Fruit fly (Drosophila melanogaster): ENCODE data around the gene CG33229.
A peak's percentile ranks its signal among the peaks of the same experiment; 100 is the strongest.

CG33229 gene

dm6 chr3L:205723-206284 is 17.8 kb upstream of the CG33229 start, which contains the start of the genes Gk1 and CG13876 (continued):
- TF ChIP-seq row (GFP tag; IDR thresholded peaks at IDR 0.05) = peak; percentile 96
- TF ChIP-seq Neu2 (GFP tag; optimal IDR thresholded peaks at IDR 0.05; ENCODE audit: borderline replicate concordance) = no peak
- peak; percentile 71 for TF ChIP-seq bigmax (GFP tag; optimal IDR thresholded peaks at IDR 0.05)
- TF ChIP-seq Xbp1 (GFP tag; optimal IDR thresholded peaks at IDR 0.05) = peak; percentile 93
- TF ChIP-seq CG12219 (GFP tag; optimal IDR thresholded peaks at IDR 0.05) = peak; percentile 91
- no peak for TF ChIP-seq CG12236 (GFP tag; optimal IDR thresholded peaks at IDR 0.05)
- TF ChIP-seq stwl (tag; optimal IDR thresholded peaks at IDR 0.05) = peak; percentile 74
- peak; percentile 87 for TF ChIP-seq otp (GFP tag; IDR thresholded peaks at IDR 0.05)
- TF ChIP-seq CG14014 (GFP tag; IDR thresholded peaks at IDR 0.05) = peak; percentile 96
- TF ChIP-seq CG15601 (tag; optimal IDR thresholded peaks at IDR 0.05) = no peak
- no peak for TF ChIP-seq sna (GFP tag; IDR thresholded peaks at IDR 0.05; ENCODE audit: partially characterized antibody)
- TF ChIP-seq kni (GFP tag; optimal IDR thresholded peaks at IDR 0.05) = peak; percentile 89
- TF ChIP-seq ssp (GFP tag; IDR thresholded peaks at IDR 0.05) = peak; percentile 78
- peak; percentile 85 for TF ChIP-seq Nf-YB (GFP tag; optimal IDR thresholded peaks at IDR 0.05)
- TF ChIP-seq hkb (optimal IDR thresholded peaks at IDR 0.05) = no peak
- TF ChIP-seq hkb (GFP tag; IDR thresholded peaks at IDR 0.05) = peak; percentile 96
- no peak for TF ChIP-seq Sry-δ (GFP tag; optimal IDR thresholded peaks at IDR 0.05)
- peak; percentile 86 for TF ChIP-seq tin (GFP tag; optimal IDR thresholded peaks at IDR 0.05)
- TF ChIP-seq Dek (tag; optimal IDR thresholded peaks at IDR 0.05) = peak; percentile 97
- TF ChIP-seq Dll (GFP tag; IDR thresholded peaks at IDR 0.05; ENCODE audit: partially characterized antibody) = no peak
- peak; percentile 42 for TF ChIP-seq bab2 (GFP tag; optimal IDR thresholded peaks at IDR 0.05)
- TF ChIP-seq zfh2 (GFP tag; optimal IDR thresholded peaks at IDR 0.05) = peak; percentile 63
- peak; percentile 91 for TF ChIP-seq YL-1 (GFP tag; optimal IDR thresholded peaks at IDR 0.05)
- peak; percentile 76 for TF ChIP-seq CG4707 (GFP tag; optimal IDR thresholded peaks at IDR 0.05)
- TF ChIP-seq ara (GFP tag; IDR thresholded peaks at IDR 0.05) = peak; percentile 94
- no peak for TF ChIP-seq CG34224 (GFP tag; IDR thresholded peaks at IDR 0.05; ENCODE audit: partially characterized antibody)
- peak; percentile 98 for TF ChIP-seq HmgZ (tag; optimal IDR thresholded peaks at IDR 0.05)
- TF ChIP-seq da (GFP tag; optimal IDR thresholded peaks at IDR 0.05) = no peak
- TF ChIP-seq CG10209 (GFP tag; optimal IDR thresholded peaks at IDR 0.05) = peak; percentile 95
- TF ChIP-seq Ets65A (GFP tag) = peak; percentile 92
- peak; percentile 58 for TF ChIP-seq Elba2 (GFP tag; optimal IDR thresholded peaks at IDR 0.05)
- TF ChIP-seq CG14860 (GFP tag; IDR thresholded peaks at IDR 0.05; ENCODE audit: partially characterized antibody) = no peak
- TF ChIP-seq CG16815 (GFP tag; optimal IDR thresholded peaks at IDR 0.05) = no peak
- no peak for TF ChIP-seq zen2 (GFP tag; IDR thresholded peaks at IDR 0.05; ENCODE audit: partially characterized antibody)
- no peak for TF ChIP-seq dm (GFP tag; optimal IDR thresholded peaks at IDR 0.05)
- peak; percentile 97 for TF ChIP-seq Sox102F (GFP tag; optimal IDR thresholded peaks at IDR 0.05)
- TF ChIP-seq CG31365 (tag; optimal IDR thresholded peaks at IDR 0.05) = peak; percentile 77
- TF ChIP-seq CG11247 (GFP tag; IDR thresholded peaks at IDR 0.05) = peak; percentile 91
- TF ChIP-seq CG7357 (GFP tag; IDR thresholded peaks at IDR 0.05) = peak; percentile 76
- TF ChIP-seq cwo (GFP tag; optimal IDR thresholded peaks at IDR 0.05) = peak; percentile 92
- no peak for TF ChIP-seq sima (GFP tag; optimal IDR thresholded peaks at IDR 0.05)
- TF ChIP-seq Oli (tag; optimal IDR thresholded peaks at IDR 0.05) = peak; percentile 93
- no peak for TF ChIP-seq nau (GFP tag; optimal IDR thresholded peaks at IDR 0.05)
- TF ChIP-seq Mad (GFP tag; optimal IDR thresholded peaks at IDR 0.05) = peak; percentile 64
- peak; percentile 90 for TF ChIP-seq Chrac-16 (GFP tag; optimal IDR thresholded peaks at IDR 0.05)
- no peak for TF ChIP-seq HLH54F (GFP tag; optimal IDR thresholded peaks at IDR 0.05)
- TF ChIP-seq ttk (GFP tag; IDR thresholded peaks at IDR 0.05) = peak; percentile 93
- TF ChIP-seq gsb-n (tag; optimal IDR thresholded peaks at IDR 0.05) = peak; percentile 96
- TF ChIP-seq CG7271 (tag; optimal IDR thresholded peaks at IDR 0.05) = peak; percentile 94
- peak; percentile 96 for TF ChIP-seq zfh1 (GFP tag; IDR thresholded peaks at IDR 0.05)

Data from whole organism, embryonic.